Worm (Caenorhabditis elegans) whole organism, young adult: Measurements from ENCODE around the gene T14B4.1.

Experiments
- B0261.1 ChIP-seq: sonication (generic microtip); optimal IDR thresholded peaks from 2 replicates; lab custom pipeline; 2016; ENCODE audit warnings: mild to moderate bottlenecking, missing genetic modification characterization, moderate library complexity, missing compliant biosample characterization
- D2030.7 ChIP-seq: fragments of 200-800 bp; sonication (Bioruptor generic); IDR thresholded peaks from 2 replicates; pipeline ENCODE4 v1.3.6; 2022; ENCODE audit warnings: missing genetic modification reagents, missing genetic modification characterization, missing compliant biosample characterization
- F22D6.2 ChIP-seq: sonication (generic microtip); optimal IDR thresholded peaks from 2 replicates; lab custom pipeline; 2016; ENCODE audit warnings: mild to moderate bottlenecking, missing genetic modification characterization, missing compliant biosample characterization
- K11D2.4 ChIP-seq: fragments of 200-800 bp; sonication (Bioruptor generic); IDR thresholded peaks from 2 replicates; pipeline ENCODE4 v1.3.6; 2022; ENCODE audit warnings: missing genetic modification reagents, missing genetic modification characterization, missing compliant biosample characterization
- T07F8.4 ChIP-seq: sonication (generic microtip); optimal IDR thresholded peaks from 2 replicates; lab custom pipeline; 2016; ENCODE audit warnings: mild to moderate bottlenecking, missing genetic modification characterization, moderate library complexity, missing compliant biosample characterization
- Y95B8A.8 ChIP-seq: fragments of 200-800 bp; sonication (Bioruptor generic); IDR thresholded peaks from 2 replicates; pipeline ENCODE4 v1.3.6; 2022; ENCODE audit warnings: missing genetic modification reagents, missing genetic modification characterization, missing compliant biosample characterization
- ama-1 ChIP-seq, 3 experiments: fragments of 150-350 bp in 1 of 3; sonication (generic microtip) in 2 of 3; optimal IDR thresholded peaks; 2 replicates each; lab custom pipeline; 2014 to 2018; ENCODE audit warnings: missing biosample characterization in 2 of 3, missing genetic modification characterization in 2 of 3, missing genetic modification reagents in 2 of 3
- atf-7 ChIP-seq: sonication (generic microtip); optimal IDR thresholded peaks from 2 replicates; lab custom pipeline; 2017; ENCODE audit warnings: mild to moderate bottlenecking, missing genetic modification characterization, missing compliant biosample characterization
- attf-5 ChIP-seq: fragments of 200-800 bp; sonication (Bioruptor generic); optimal IDR thresholded peaks from 2 replicates; lab custom pipeline; 2018; ENCODE audit warnings: mild to moderate bottlenecking, missing genetic modification characterization, missing compliant biosample characterization
- bed-2 ChIP-seq: fragments of 200-800 bp; sonication (Bioruptor generic); IDR thresholded peaks from 2 replicates; pipeline ENCODE4 v1.3.6; 2022; ENCODE audit warnings: missing genetic modification reagents, missing genetic modification characterization, missing compliant biosample characterization
- cebp-1 ChIP-seq, 2 experiments: fragments of 200-800 bp in 1 of 2; sonication (Bioruptor generic) in 1 of 2; sonication (generic microtip) in 1 of 2; IDR thresholded peaks in 1 of 2; optimal IDR thresholded peaks in 1 of 2; 2 replicates each; pipeline versions ENCODE4 v1.3.6 to Lab custom; 2017 to 2022; ENCODE audit warnings: missing compliant biosample characterization in 2 of 2, missing genetic modification characterization in 2 of 2, mild to moderate bottlenecking in 1 of 2, missing genetic modification reagents in 1 of 2, moderate library complexity in 1 of 2
- cebp-2 ChIP-seq: fragments of 200-800 bp; sonication (Bioruptor generic); IDR thresholded peaks from 2 replicates; pipeline ENCODE4 v1.3.6; 2022; ENCODE audit warnings: missing genetic modification characterization, missing compliant biosample characterization
- ceh-100 ChIP-seq: fragments of 200-800 bp; sonication (Bioruptor generic); IDR thresholded peaks from 2 replicates; pipeline ENCODE4 v1.3.6; 2022; ENCODE audit warnings: missing genetic modification reagents, missing genetic modification characterization, missing compliant biosample characterization
- ceh-40 ChIP-seq: fragments of 200-800 bp; sonication (Bioruptor generic); IDR thresholded peaks from 2 replicates; pipeline ENCODE4 v1.3.6; 2022; ENCODE audit warnings: missing genetic modification characterization, missing compliant biosample characterization
- ceh-91 ChIP-seq: fragments of 200-800 bp; sonication (Bioruptor generic); IDR thresholded peaks from 2 replicates; pipeline ENCODE4 v1.3.6; 2022; ENCODE audit warnings: missing genetic modification reagents, missing genetic modification characterization, missing compliant biosample characterization
- dox-1 ChIP-seq: fragments of 200-800 bp; sonication (Bioruptor generic); IDR thresholded peaks from 2 replicates; pipeline ENCODE4 v1.3.6; 2022; ENCODE audit warnings: missing genetic modification reagents, missing genetic modification characterization, missing compliant biosample characterization
- ets-4 ChIP-seq: fragments of 200-800 bp; sonication (Bioruptor generic); optimal IDR thresholded peaks from 2 replicates; lab custom pipeline; 2018; ENCODE audit warnings: mild to moderate bottlenecking, missing genetic modification characterization, missing compliant biosample characterization
- hsf-1 ChIP-seq: fragments of 200-800 bp; sonication (Bioruptor generic); IDR thresholded peaks from 2 replicates; pipeline ENCODE4 v1.3.6; 2022; ENCODE audit warnings: missing genetic modification reagents, missing genetic modification characterization, missing compliant biosample characterization
- let-526 ChIP-seq: fragments of 200-800 bp; sonication (Bioruptor generic); IDR thresholded peaks from 2 replicates; pipeline ENCODE4 v1.3.6; 2022; ENCODE audit warnings: missing genetic modification reagents, missing genetic modification characterization, missing compliant biosample characterization
- lin-26 ChIP-seq: fragments of 200-800 bp; sonication (Bioruptor generic); IDR thresholded peaks from 2 replicates; pipeline ENCODE4 v1.3.6; 2022; ENCODE audit warnings: missing genetic modification reagents, missing genetic modification characterization, missing compliant biosample characterization
- lin-40 ChIP-seq: sonication (generic microtip); optimal IDR thresholded peaks from 2 replicates; lab custom pipeline; 2016; ENCODE audit warnings: missing genetic modification characterization, mild to moderate bottlenecking, missing compliant biosample characterization, missing genotype, missing genetic modification reagents
- madf-3 ChIP-seq: fragments of 200-800 bp; sonication (Bioruptor generic); IDR thresholded peaks from 2 replicates; pipeline ENCODE4 v1.3.6; 2022; ENCODE audit warnings: missing genetic modification reagents, missing genetic modification characterization, missing compliant biosample characterization
- madf-8 ChIP-seq: fragments of 200-800 bp; sonication (Bioruptor generic); conservative IDR thresholded peaks from 2 replicates; pipeline ENCODE4 v1.3.6; 2022; ENCODE audit warnings: missing genetic modification reagents, missing genetic modification characterization, missing compliant biosample characterization
- mel-28 ChIP-seq: sonication (generic microtip); optimal IDR thresholded peaks from 2 replicates; lab custom pipeline; 2016; ENCODE audit warnings: borderline replicate concordance, mild to moderate bottlenecking, missing genetic modification characterization, missing compliant biosample characterization
- mxl-1 ChIP-seq: sonication (generic microtip); optimal IDR thresholded peaks from 2 replicates; lab custom pipeline; 2016; ENCODE audit warnings: missing genetic modification characterization, missing compliant biosample characterization
- nfya-1 ChIP-seq: sonication (generic microtip); optimal IDR thresholded peaks from 2 replicates; lab custom pipeline; 2017; ENCODE audit warnings: antibody characterized with exemption, missing compliant biosample characterization, missing genetic modification characterization, borderline replicate concordance; ENCODE audit not compliant: insufficient read depth
- nfya-2 ChIP-seq: fragments of 200-800 bp; sonication (Bioruptor generic); IDR thresholded peaks from 2 replicates; pipeline ENCODE4 v1.3.6; 2022; ENCODE audit warnings: missing genetic modification reagents, missing genetic modification characterization, missing compliant biosample characterization
- nfyb-1 ChIP-seq: fragments of 200-800 bp; sonication (Bioruptor generic); IDR thresholded peaks from 2 replicates; pipeline ENCODE4 v1.3.6; 2022; ENCODE audit warnings: missing genetic modification reagents, missing genetic modification characterization, missing compliant biosample characterization
- nhr-80 ChIP-seq: sonication (generic microtip); optimal IDR thresholded peaks from 2 replicates; lab custom pipeline; 2016; ENCODE audit warnings: missing genetic modification characterization, missing compliant biosample characterization
- pbrm-1 ChIP-seq: fragments of 200-800 bp; sonication (Bioruptor generic); IDR thresholded peaks from 2 replicates; pipeline ENCODE4 v1.3.6; 2022; ENCODE audit warnings: missing genetic modification reagents, missing genetic modification characterization, missing compliant biosample characterization
- sdz-38 ChIP-seq: sonication (generic microtip); optimal IDR thresholded peaks from 2 replicates; lab custom pipeline; 2016; ENCODE audit warnings: missing genotype, missing genetic modification characterization, missing compliant biosample characterization
- snpc-1.3 ChIP-seq: sonication (generic microtip); optimal IDR thresholded peaks from 2 replicates; lab custom pipeline; 2017; ENCODE audit warnings: missing genetic modification characterization, mild to moderate bottlenecking, missing compliant biosample characterization, antibody characterized with exemption, moderate library complexity, missing genotype, missing genetic modification reagents; ENCODE audit not compliant: insufficient read depth
- snpc-4 ChIP-seq, 5 experiments: fragments of 150-350 bp in 1 of 5; sonication (generic microtip) in 4 of 5; optimal IDR thresholded peaks; 2 replicates each; lab custom pipeline; 2014 to 2018; ENCODE audit warnings: missing genetic modification characterization in 5 of 5, missing biosample characterization in 3 of 5, antibody characterized with exemption in 2 of 5, mild to moderate bottlenecking in 2 of 5, missing compliant biosample characterization in 2 of 5, missing genotype in 2 of 5, moderate library complexity in 2 of 5, missing genetic modification reagents in 1 of 5
- sptf-2 ChIP-seq: fragments of 200-800 bp; sonication (Bioruptor generic); optimal IDR thresholded peaks from 2 replicates; lab custom pipeline; 2018; ENCODE audit warnings: mild to moderate bottlenecking, missing genetic modification characterization, missing compliant biosample characterization
- tlf-1 ChIP-seq: fragments of 200-800 bp; sonication (Bioruptor generic); optimal IDR thresholded peaks from 2 replicates; lab custom pipeline; 2018; ENCODE audit warnings: mild to moderate bottlenecking, missing genetic modification characterization, missing compliant biosample characterization
- xnd-1 ChIP-seq: sonication (generic microtip); optimal IDR thresholded peaks from 2 replicates; lab custom pipeline; 2016; ENCODE audit warnings: missing genotype, missing genetic modification reagents, missing genetic modification characterization, missing compliant biosample characterization
- ztf-28 ChIP-seq: fragments of 200-800 bp; sonication (Bioruptor generic); IDR thresholded peaks from 2 replicates; pipeline ENCODE4 v1.3.6; 2022; ENCODE audit warnings: missing genetic modification reagents, missing genetic modification characterization, missing compliant biosample characterization
- ztf-3 ChIP-seq: fragments of 200-800 bp; sonication (Bioruptor generic); optimal IDR thresholded peaks from 2 replicates; lab custom pipeline; 2018; ENCODE audit warnings: mild to moderate bottlenecking, missing genetic modification characterization, missing compliant biosample characterization
- ztf-6 ChIP-seq: fragments of 200-800 bp; sonication (Bioruptor generic); IDR thresholded peaks from 2 replicates; pipeline ENCODE4 v1.3.6; 2022; ENCODE audit warnings: missing genetic modification reagents, missing genetic modification characterization, missing compliant biosample characterization

T14B4.1 gene

ce11 chrII:6776418-6777034 is 39.8 kb downstream of the T14B4.1 start, which contains the start of gene ssup-72 (continued):
- TF ChIP-seq mel-28 (tag; lab: Kevin White, UChicago) = no peak
- no peak for TF ChIP-seq ama-1 (optimal IDR thresholded peaks at IDR 0.05; lab: Kevin White, UChicago)
- TF ChIP-seq ama-1 (GFP tag; optimal IDR thresholded peaks at IDR 0.05; lab: Kevin White, UChicago) = no peak
- peak; percentile 81 for TF ChIP-seq dox-1 (GFP tag; lab: Robert Waterston, UW)
- peak; percentile 59 for TF ChIP-seq lin-40
- peak; percentile 45; the same call in 1 of the 2 replicates for TF ChIP-seq ceh-91
- TF ChIP-seq xnd-1 (tag; lab: Kevin White, UChicago) = peak; percentile 41
- peak; percentile 8 for TF ChIP-seq tlf-1 (GFP tag; lab: Kevin White, UChicago)
- peak; percentile 50; the same call in 1 of the 2 replicates for TF ChIP-seq pbrm-1 (GFP tag; lab: Robert Waterston, UW)
- peak; percentile 35; the same call in 1 of the 2 replicates for TF ChIP-seq nfyb-1 (GFP tag; lab: Robert Waterston, UW)
- peak; percentile 76 for TF ChIP-seq D2030.7 (GFP tag; lab: Robert Waterston, UW)
- no peak for TF ChIP-seq nfya-1 (tag; lab: Kevin White, UChicago)
- TF ChIP-seq ztf-28 (GFP tag; lab: Robert Waterston, UW) = no peak
- TF ChIP-seq snpc-1.3 (tag; lab: Kevin White, UChicago) = no peak
- no peak for TF ChIP-seq nfya-2 (GFP tag; lab: Robert Waterston, UW)
- TF ChIP-seq madf-3 = 0 out of 2 replicates have a peak, but pooled peaks have one; percentile 31
- peak; percentile 50 for TF ChIP-seq madf-8 (GFP tag; lab: Robert Waterston, UW)
- no peak for TF ChIP-seq cebp-1 (GFP tag; IDR thresholded peaks at IDR 0.05; lab: Robert Waterston, UW)
- no peak for TF ChIP-seq cebp-1 (tag; optimal IDR thresholded peaks at IDR 0.05; lab: Kevin White, UChicago)

- TF ChIP-seq bed-2 (GFP tag; lab: Robert Waterston, UW) = no peak
- TF ChIP-seq attf-5 (GFP tag; lab: Kevin White, UChicago) = no peak
- TF ChIP-seq xnd-1 (tag; lab: Kevin White, UChicago) = no peak
- TF ChIP-seq hsf-1 = no peak
- no peak for TF ChIP-seq lin-40
- no peak for TF ChIP-seq F22D6.2 (tag; lab: Kevin White, UChicago)
- no peak for TF ChIP-seq cebp-2
- TF ChIP-seq ceh-91 = no peak
- TF ChIP-seq madf-8 (GFP tag; lab: Robert Waterston, UW) = no peak
- no peak for TF ChIP-seq mxl-1 (tag; lab: Kevin White, UChicago)
Measured at ce11 chrII:6779104-6779503, 42.4 kb downstream of the T14B4.1 start, which contains the start of gene T13C2.7. T13C2.7 (plus strand) TSS chrII:6779404.

ce11 chrII:6781231-6781630 is 44.5 kb downstream of the T14B4.1 start:
- TF ChIP-seq cebp-1 (GFP tag; IDR thresholded peaks at IDR 0.05; lab: Robert Waterston, UW) (no peak), cebp-1 (tag; optimal IDR thresholded peaks at IDR 0.05; lab: Kevin White, UChicago) (peak; percentile 9), atf-7 (tag; lab: Kevin White, UChicago) (no peak), sdz-38 (tag; lab: Kevin White, UChicago) (no peak), Y95B8A.8 (GFP tag; lab: Robert Waterston, UW) (no peak), nhr-80 (peak; percentile 44), hsf-1 (peak; percentile 48; the same call in 1 of the 2 replicates)

- TF ChIP-seq let-526 (GFP tag; lab: Robert Waterston, UW) (no peak), madf-8 (GFP tag; lab: Robert Waterston, UW) (peak; percentile 85), nfya-1 (tag; lab: Kevin White, UChicago) (no peak), xnd-1 (tag; lab: Kevin White, UChicago) (peak; percentile 73), ztf-6 (GFP tag; lab: Robert Waterston, UW) (no peak), ceh-91 (0 out of 2 replicates have a peak, but pooled peaks have one; percentile 35), T07F8.4 (tag; lab: Kevin White, UChicago) (no peak), snpc-4 (GFP tag; optimal IDR thresholded peaks at IDR 0.05; lab: Kevin White, UChicago) (no peak), snpc-4 (tag; optimal IDR thresholded peaks at IDR 0.05; lab: Kevin White, UChicago) (no peak), sptf-2 (no peak), ztf-3 (GFP tag; lab: Kevin White, UChicago) (no peak), snpc-1.3 (tag; lab: Kevin White, UChicago) (peak; percentile 37), F22D6.2 (tag; lab: Kevin White, UChicago) (no peak), Y95B8A.8 (GFP tag; lab: Robert Waterston, UW) (no peak), ceh-40 (GFP tag; lab: Robert Waterston, UW) (no peak), ceh-100 (GFP tag; lab: Robert Waterston, UW) (no peak), K11D2.4 (GFP tag; lab: Robert Waterston, UW) (no peak), D2030.7 (GFP tag; lab: Robert Waterston, UW) (no peak), lin-26 (GFP tag; lab: Robert Waterston, UW) (no peak), ets-4 (no peak), B0261.1 (tag; lab: Kevin White, UChicago) (no peak)
Measured at ce11 chrII:6781983-6782382, 45.3 kb downstream of the T14B4.1 start.
